Fruit fly (Drosophila melanogaster) whole organism, adult: ENCODE measurements around the gene onecut.

ENCODE experiments used
- CG11617 ChIP-seq: fragments of 200-800 bp; sonication (Bioruptor generic); optimal IDR thresholded peaks from 2 replicates; lab custom pipeline; 2017; ENCODE audit warnings: mild to moderate bottlenecking, missing biosample characterization, missing genetic modification reagents, missing genetic modification characterization
- CG12768 ChIP-seq: fragments of 200-800 bp; sonication (Bioruptor generic); optimal IDR thresholded peaks from 2 replicates; lab custom pipeline; 2017; ENCODE audit warnings: missing biosample characterization, missing genetic modification characterization, mild to moderate bottlenecking, moderate library complexity, missing genetic modification reagents
- CG14711 ChIP-seq: fragments of 200-800 bp; sonication (Bioruptor generic); optimal IDR thresholded peaks from 2 replicates; lab custom pipeline; 2018; ENCODE audit warnings: missing biosample characterization, mild to moderate bottlenecking, missing genetic modification characterization, moderate library complexity
- CG1620 ChIP-seq: fragments of 200-800 bp; sonication (Bioruptor generic); optimal IDR thresholded peaks from 2 replicates; lab custom pipeline; 2016; ENCODE audit warnings: missing biosample characterization, missing genetic modification characterization
- CG33017 ChIP-seq: fragments of 200-800 bp; sonication (Bioruptor generic); optimal IDR thresholded peaks from 2 replicates; lab custom pipeline; 2018; ENCODE audit warnings: missing biosample characterization, mild to moderate bottlenecking, missing genetic modification characterization, moderate library complexity
- CG5204 ChIP-seq: fragments of 200-800 bp; sonication (Bioruptor generic); optimal IDR thresholded peaks from 2 replicates; lab custom pipeline; 2016; ENCODE audit warnings: missing biosample characterization, missing genetic modification characterization
- CG7045 ChIP-seq: fragments of 200-800 bp; sonication (Bioruptor generic); optimal IDR thresholded peaks from 2 replicates; lab custom pipeline; 2017; ENCODE audit warnings: missing biosample characterization, mild to moderate bottlenecking, missing genetic modification characterization
- CG7101 ChIP-seq: fragments of 200-800 bp; sonication (Bioruptor generic); optimal IDR thresholded peaks from 2 replicates; lab custom pipeline; 2018; ENCODE audit warnings: missing biosample characterization, mild to moderate bottlenecking, missing genetic modification characterization, moderate library complexity
- Clk ChIP-seq: fragments of 200-800 bp; sonication (Bioruptor generic); optimal IDR thresholded peaks from 2 replicates; lab custom pipeline; 2017; ENCODE audit warnings: missing biosample characterization, missing genetic modification characterization
- Crg-1 ChIP-seq: fragments of 200-800 bp; sonication (Bioruptor generic); optimal IDR thresholded peaks from 2 replicates; lab custom pipeline; 2016; ENCODE audit warnings: missing biosample characterization, missing genetic modification characterization
- Hr96 ChIP-seq: fragments of 200-800 bp; sonication (Bioruptor generic); optimal IDR thresholded peaks from 2 replicates; lab custom pipeline; 2016; ENCODE audit warnings: missing biosample characterization, missing genetic modification characterization
- Mnt ChIP-seq: fragments of 200-800 bp; sonication (Bioruptor generic); optimal IDR thresholded peaks from 2 replicates; lab custom pipeline; 2016; ENCODE audit warnings: missing biosample characterization, mild to moderate bottlenecking, missing genetic modification characterization
- bab1 ChIP-seq: fragments of 200-800 bp; sonication (Bioruptor generic); optimal IDR thresholded peaks from 3 replicates; lab custom pipeline; 2019; ENCODE audit warnings: missing biosample characterization, mild to moderate bottlenecking, missing genetic modification characterization, moderate library complexity
- cic ChIP-seq: fragments of 200-800 bp; sonication (Bioruptor generic); optimal IDR thresholded peaks from 2 replicates; lab custom pipeline; 2017; ENCODE audit warnings: missing biosample characterization, mild to moderate bottlenecking, missing genetic modification characterization, moderate library complexity
- cnc ChIP-seq, 2 experiments: fragments of >200 bp; optimal IDR thresholded peaks; 2 replicates each; lab custom pipeline; 2017
- kay ChIP-seq: fragments of 200-800 bp; sonication (Bioruptor generic); peaks from one replicate; lab custom pipeline; 2016; ENCODE audit warnings: missing biosample characterization, missing genetic modification characterization, borderline replicate concordance
- ovo ChIP-seq: fragments of 200-800 bp; sonication (Bioruptor generic); optimal IDR thresholded peaks from 2 replicates; lab custom pipeline; 2016; ENCODE audit warnings: missing biosample characterization, missing genetic modification characterization
- pad ChIP-seq: fragments of 200-800 bp; sonication (Bioruptor generic); optimal IDR thresholded peaks from 3 replicates; lab custom pipeline; 2017; ENCODE audit warnings: missing biosample characterization, missing genetic modification characterization, mild to moderate bottlenecking, moderate library complexity, missing genetic modification reagents
- tj ChIP-seq: fragments of 200-800 bp; sonication (Bioruptor generic); optimal IDR thresholded peaks from 3 replicates; lab custom pipeline; 2017; ENCODE audit warnings: missing biosample characterization, mild to moderate bottlenecking, missing genetic modification characterization, moderate library complexity
- toe ChIP-seq: fragments of 200-800 bp; sonication (Bioruptor generic); optimal IDR thresholded peaks from 2 replicates; lab custom pipeline; 2016; ENCODE audit warnings: missing biosample characterization, missing genetic modification characterization

Gene onecut

dm6 chr4:557879-558202 lies 49.6 kb downstream of the onecut start, which contains the start of gene Pur-alpha:
Pur-alpha (plus strand) TSS chr4:558016.
- TF ChIP-seq cic (peak; percentile 57), Crg-1 (GFP tag; lab: Kevin White, UChicago) (peak; percentile 63), CG14711 (tag; lab: Kevin White, UChicago) (no peak), tj (GFP tag; lab: Kevin White, UChicago) (peak; percentile 13), Hr96 (GFP tag; lab: Kevin White, UChicago) (no peak), CG33017 (tag; lab: Kevin White, UChicago) (peak; percentile 16), CG7045 (GFP tag; lab: Kevin White, UChicago) (no peak), bab1 (GFP tag; lab: Kevin White, UChicago) (peak; percentile 53), kay (no peak), CG11617 (GFP tag; lab: Kevin White, UChicago) (no peak), Clk (GFP tag; lab: Kevin White, UChicago) (no peak), CG5204 (GFP tag; lab: Kevin White, UChicago) (no peak), cnc (optimal IDR thresholded peaks at IDR 0.05; lab: Kevin White, UChicago) (no peak), CG7101 (tag; lab: Kevin White, UChicago) (peak; percentile 23), pad (GFP tag; lab: Kevin White, UChicago) (peak; percentile 90), ovo (GFP tag; lab: Kevin White, UChicago) (no peak), CG12768 (peak; percentile 20), toe (GFP tag; lab: Kevin White, UChicago) (no peak), CG1620 (GFP tag; lab: Kevin White, UChicago) (no peak), Mnt (GFP tag; lab: Kevin White, UChicago) (no peak)

- peak; percentile 57 for TF ChIP-seq CG11617 (GFP tag; lab: Kevin White, UChicago)
- peak; percentile 82 for TF ChIP-seq tj (GFP tag; lab: Kevin White, UChicago)
- peak; percentile 98 for TF ChIP-seq kay
- no peak for TF ChIP-seq CG1620 (GFP tag; lab: Kevin White, UChicago)
- peak; percentile 46 for TF ChIP-seq CG7101 (tag; lab: Kevin White, UChicago)
- no peak for TF ChIP-seq Crg-1 (GFP tag; lab: Kevin White, UChicago)
- peak; percentile 16 for TF ChIP-seq Mnt (GFP tag; lab: Kevin White, UChicago)
Measured at dm6 chr4:557095-557878, 50.2 kb downstream of the onecut start, which contains the start of gene Tdg. Tdg (minus strand) TSS chr4:557854.

- TF ChIP-seq bab1 (GFP tag; lab: Kevin White, UChicago) (peak; percentile 44), tj (GFP tag; lab: Kevin White, UChicago) (peak; percentile 98), CG11617 (GFP tag; lab: Kevin White, UChicago) (no peak), Clk (GFP tag; lab: Kevin White, UChicago) (no peak), CG14711 (tag; lab: Kevin White, UChicago) (no peak), cic (peak; percentile 34), kay (peak; percentile 53), CG33017 (tag; lab: Kevin White, UChicago) (no peak), CG7045 (GFP tag; lab: Kevin White, UChicago) (no peak), CG5204 (GFP tag; lab: Kevin White, UChicago) (no peak), pad (GFP tag; lab: Kevin White, UChicago) (no peak), cnc (optimal IDR thresholded peaks at IDR 0.05; lab: Kevin White, UChicago) (no peak), Mnt (GFP tag; lab: Kevin White, UChicago) (no peak), CG12768 (no peak), ovo (GFP tag; lab: Kevin White, UChicago) (no peak), toe (GFP tag; lab: Kevin White, UChicago) (no peak), Hr96 (GFP tag; lab: Kevin White, UChicago) (no peak), Crg-1 (GFP tag; lab: Kevin White, UChicago) (no peak), CG1620 (GFP tag; lab: Kevin White, UChicago) (no peak), CG7101 (tag; lab: Kevin White, UChicago) (no peak)
Measured at dm6 chr4:554758-555157, 52.7 kb downstream of the onecut start.
